Worm (Caenorhabditis elegans): ENCODE measurements around the gene R74.7.

DNA sequence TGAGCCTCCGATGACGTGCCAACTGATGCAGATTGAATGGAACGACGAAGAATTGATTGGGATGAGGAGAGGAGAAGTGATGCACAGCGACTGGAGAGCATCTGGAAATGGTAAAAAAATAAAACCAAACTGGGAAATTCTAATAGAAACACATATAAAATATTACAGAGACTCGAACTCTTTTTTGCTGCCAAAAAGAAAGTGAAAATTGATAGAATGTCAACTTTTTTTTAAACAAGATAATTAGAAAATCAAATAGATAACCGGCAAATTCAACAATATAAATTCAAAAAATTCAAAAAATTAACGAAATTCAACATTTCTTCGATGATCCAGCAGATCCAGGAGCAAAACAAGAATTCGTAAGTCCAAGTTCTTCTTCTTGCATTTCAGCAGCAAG, 39.2 kb downstream of the R74.7 start, which contains the start of gene mrpl-21:
- TF ChIP-seq dao-5 (tag; optimal IDR thresholded peaks at IDR 0.05): no peak
- no peak for TF ChIP-seq him-1 (tag; optimal IDR thresholded peaks at IDR 0.05)
